Worm (Caenorhabditis elegans) whole organism, L2 larva: ENCODE results near the gene T20G5.12.
A peak's percentile ranks its signal among the peaks of the same experiment; 100 is the strongest.

Source experiments
- C34F6.9 ChIP-seq: fragments of 150-350 bp; optimal IDR thresholded peaks from 2 replicates; lab custom pipeline; 2014; ENCODE audit warnings: missing biosample characterization, missing genetic modification characterization
- F13H6.1 ChIP-seq: sonication (generic microtip); optimal IDR thresholded peaks from 2 replicates; lab custom pipeline; 2016; ENCODE audit warnings: missing genetic modification characterization, missing compliant biosample characterization
- Y55F3AM.14 ChIP-seq: fragments of 200-800 bp; sonication (Bioruptor generic); optimal IDR thresholded peaks from 2 replicates; lab custom pipeline; 2018; ENCODE audit warnings: mild to moderate bottlenecking, missing genetic modification characterization, missing compliant biosample characterization
- ZK546.5 ChIP-seq: sonication (generic microtip); optimal IDR thresholded peaks from 2 replicates; lab custom pipeline; 2017; ENCODE audit warnings: missing biosample characterization, missing genetic modification characterization
- alr-1 ChIP-seq: fragments of 150-350 bp; optimal IDR thresholded peaks from 2 replicates; lab custom pipeline; 2014; ENCODE audit warnings: missing biosample characterization, missing genetic modification characterization
- aly-2 ChIP-seq: fragments of 150-350 bp; optimal IDR thresholded peaks from 2 replicates; lab custom pipeline; 2014; ENCODE audit warnings: missing biosample characterization, missing genetic modification characterization
- ama-1 ChIP-seq: fragments of 150-350 bp; optimal IDR thresholded peaks from 2 replicates; lab custom pipeline; 2018; ENCODE audit warnings: inconsistent platforms
- blmp-1 ChIP-seq: sonication (generic microtip); optimal IDR thresholded peaks from 2 replicates; lab custom pipeline; 2017; ENCODE audit warnings: missing genetic modification characterization, mild to moderate bottlenecking, missing compliant biosample characterization, antibody characterized with exemption, moderate library complexity; ENCODE audit not compliant: insufficient read depth
- ceh-16 ChIP-seq: fragments of 150-350 bp; optimal IDR thresholded peaks from 2 replicates; lab custom pipeline; 2014; ENCODE audit warnings: missing biosample characterization, missing genetic modification characterization
- ceh-82 ChIP-seq: fragments of 150-350 bp; optimal IDR thresholded peaks from 2 replicates; lab custom pipeline; 2014; ENCODE audit warnings: missing biosample characterization, missing genetic modification characterization
- crh-2 ChIP-seq: sonication (generic microtip); optimal IDR thresholded peaks from 2 replicates; lab custom pipeline; 2017; ENCODE audit warnings: missing biosample characterization, missing genetic modification characterization
- dmd-4 ChIP-seq: sonication (generic microtip); optimal IDR thresholded peaks from 2 replicates; lab custom pipeline; 2017; ENCODE audit warnings: missing biosample characterization, missing genetic modification characterization
- egl-27 ChIP-seq: sonication (generic microtip); optimal IDR thresholded peaks from 3 replicates; lab custom pipeline; 2017; ENCODE audit warnings: missing biosample characterization, missing genetic modification reagents, missing genetic modification characterization
- elt-1 ChIP-seq: fragments of 150-350 bp; optimal IDR thresholded peaks from 2 replicates; lab custom pipeline; 2014; ENCODE audit warnings: missing biosample characterization, missing genetic modification characterization
- elt-3 ChIP-seq: sonication (generic microtip); optimal IDR thresholded peaks from 2 replicates; lab custom pipeline; 2017; ENCODE audit warnings: missing biosample characterization, missing genetic modification characterization
- gmeb-1 ChIP-seq: fragments of 150-350 bp; optimal IDR thresholded peaks from 2 replicates; lab custom pipeline; 2014; ENCODE audit warnings: missing biosample characterization, missing genetic modification characterization
- lin-11 ChIP-seq: fragments of 150-350 bp; sonication (generic microtip); optimal IDR thresholded peaks from 2 replicates; lab custom pipeline; 2014; ENCODE audit warnings: missing biosample characterization, missing genetic modification characterization, inconsistent platforms, mixed read lengths
- lin-39 ChIP-seq: fragments of 150-350 bp; optimal IDR thresholded peaks from 2 replicates; lab custom pipeline; 2014; ENCODE audit warnings: missing biosample characterization, missing genetic modification reagents, missing genetic modification characterization
- lsy-2 ChIP-seq, 2 experiments: fragments of 150-350 bp in 1 of 2; sonication (generic microtip) in 1 of 2; optimal IDR thresholded peaks; 2 replicates each; lab custom pipeline; 2014 to 2017; ENCODE audit warnings: missing biosample characterization in 2 of 2, missing genetic modification characterization in 2 of 2
- mab-5 ChIP-seq: fragments of 150-350 bp; optimal IDR thresholded peaks from 2 replicates; lab custom pipeline; 2014; ENCODE audit warnings: missing biosample characterization, missing genetic modification characterization
- nhr-10 ChIP-seq: sonication (generic microtip); optimal IDR thresholded peaks from 2 replicates; lab custom pipeline; 2017; ENCODE audit warnings: missing biosample characterization, missing genetic modification characterization
- nhr-11 ChIP-seq: fragments of 150-350 bp; optimal IDR thresholded peaks from 2 replicates; lab custom pipeline; 2014; ENCODE audit warnings: missing biosample characterization, missing genetic modification characterization
- nhr-12 ChIP-seq: fragments of 150-350 bp; optimal IDR thresholded peaks from 2 replicates; lab custom pipeline; 2014; ENCODE audit warnings: missing biosample characterization, missing genetic modification characterization
- nhr-129 ChIP-seq: fragments of 150-350 bp; optimal IDR thresholded peaks from 2 replicates; lab custom pipeline; 2014; ENCODE audit warnings: missing biosample characterization, missing genetic modification characterization
- nhr-21 ChIP-seq: fragments of 150-350 bp; optimal IDR thresholded peaks from 2 replicates; lab custom pipeline; 2014; ENCODE audit warnings: missing biosample characterization, missing genetic modification characterization
- nhr-237 ChIP-seq: fragments of 150-350 bp; optimal IDR thresholded peaks from 2 replicates; lab custom pipeline; 2014; ENCODE audit warnings: missing biosample characterization, missing genetic modification characterization
- nhr-25 ChIP-seq: fragments of 150-350 bp; sonication (generic microtip); optimal IDR thresholded peaks from 3 replicates; lab custom pipeline; 2014; ENCODE audit warnings: missing biosample characterization, missing genetic modification characterization
- nhr-77 ChIP-seq: fragments of 150-350 bp; optimal IDR thresholded peaks from 2 replicates; lab custom pipeline; 2014; ENCODE audit warnings: missing biosample characterization, missing genetic modification characterization
- sem-4 ChIP-seq: fragments of 150-350 bp; optimal IDR thresholded peaks from 2 replicates; lab custom pipeline; 2014; ENCODE audit warnings: missing biosample characterization, missing genetic modification reagents, missing genetic modification characterization
- sma-3 ChIP-seq: sonication (generic microtip); optimal IDR thresholded peaks from 2 replicates; lab custom pipeline; 2016; ENCODE audit warnings: missing genetic modification reagents, missing genetic modification characterization, missing compliant biosample characterization
- sma-9 ChIP-seq, 2 experiments: fragments of 150-350 bp in 1 of 2; sonication (generic microtip) in 1 of 2; optimal IDR thresholded peaks; 2 replicates each; lab custom pipeline; 2014 to 2016; ENCODE audit warnings: missing genetic modification characterization in 2 of 2, mild to moderate bottlenecking in 1 of 2, missing biosample characterization in 1 of 2, missing compliant biosample characterization in 1 of 2, missing genetic modification reagents in 1 of 2, moderate library complexity in 1 of 2
- snpc-4 ChIP-seq: fragments of 150-350 bp; optimal IDR thresholded peaks from 2 replicates; lab custom pipeline; 2014; ENCODE audit warnings: missing biosample characterization, missing genetic modification characterization
- unc-39 ChIP-seq: fragments of 150-350 bp; optimal IDR thresholded peaks from 2 replicates; lab custom pipeline; 2014; ENCODE audit warnings: missing biosample characterization, missing genetic modification characterization
- unc-55 ChIP-seq: fragments of 150-350 bp; sonication (generic microtip); optimal IDR thresholded peaks from 3 replicates; lab custom pipeline; 2014; ENCODE audit warnings: missing biosample characterization, missing genetic modification reagents, missing genetic modification characterization
- unc-62 ChIP-seq: fragments of 150-350 bp; optimal IDR thresholded peaks from 2 replicates; lab custom pipeline; 2014; ENCODE audit warnings: missing biosample characterization, missing genetic modification reagents, missing genetic modification characterization
- zag-1 ChIP-seq: fragments of 150-350 bp; optimal IDR thresholded peaks from 2 replicates; lab custom pipeline; 2014; ENCODE audit warnings: missing biosample characterization, missing genetic modification characterization
- ztf-1 ChIP-seq: fragments of 200-800 bp; sonication (Bioruptor generic); conservative IDR thresholded peaks from 2 replicates; pipeline ENCODE4 v1.3.6; 2022; ENCODE audit warnings: missing genetic modification characterization, missing compliant biosample characterization
- ztf-11 ChIP-seq: sonication (generic microtip); optimal IDR thresholded peaks from 2 replicates; lab custom pipeline; 2017; ENCODE audit warnings: missing biosample characterization, missing genetic modification characterization
- ztf-4 ChIP-seq: fragments of 150-350 bp; optimal IDR thresholded peaks from 2 replicates; lab custom pipeline; 2014; ENCODE audit warnings: missing biosample characterization, missing genetic modification characterization

T20G5.12 gene

DNA sequence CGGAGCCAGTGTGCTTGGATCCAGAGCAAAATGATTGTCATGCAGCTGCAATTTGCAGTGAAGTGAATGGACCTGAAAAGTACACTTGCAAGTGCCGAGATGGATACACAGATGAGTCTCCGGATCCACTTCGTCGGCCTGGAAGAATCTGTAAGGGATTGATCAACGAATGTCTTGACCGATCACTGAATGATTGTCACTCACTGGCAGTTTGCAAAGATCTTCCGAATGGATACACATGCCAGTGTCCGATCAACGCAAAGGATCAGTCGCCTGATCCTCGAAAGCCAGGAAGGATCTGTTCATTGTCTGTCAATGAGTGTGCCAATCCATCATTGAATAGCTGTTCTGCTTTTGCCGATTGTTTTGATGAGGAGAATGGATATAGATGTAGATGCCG is 22.0 kb upstream of the T20G5.12 start:
- TF ChIP-seq nhr-10 (no peak), C34F6.9 (tag; lab: Kevin White, UChicago) (no peak), nhr-21 (tag; lab: Kevin White, UChicago) (no peak), mab-5 (tag; lab: Kevin White, UChicago) (no peak), sem-4 (no peak), nhr-12 (tag; lab: Kevin White, UChicago) (no peak), ztf-4 (tag; lab: Kevin White, UChicago) (no peak), ceh-16 (tag; lab: Kevin White, UChicago) (no peak), dmd-4 (no peak), nhr-11 (tag; lab: Kevin White, UChicago) (no peak), ceh-82 (tag; lab: Kevin White, UChicago) (no peak), zag-1 (tag; lab: Kevin White, UChicago) (no peak), unc-62 (GFP tag; lab: Kevin White, UChicago) (no peak), gmeb-1 (tag; lab: Kevin White, UChicago) (no peak)
- TF ChIP-seq, all 48 proteins: peak for 0

DNA sequence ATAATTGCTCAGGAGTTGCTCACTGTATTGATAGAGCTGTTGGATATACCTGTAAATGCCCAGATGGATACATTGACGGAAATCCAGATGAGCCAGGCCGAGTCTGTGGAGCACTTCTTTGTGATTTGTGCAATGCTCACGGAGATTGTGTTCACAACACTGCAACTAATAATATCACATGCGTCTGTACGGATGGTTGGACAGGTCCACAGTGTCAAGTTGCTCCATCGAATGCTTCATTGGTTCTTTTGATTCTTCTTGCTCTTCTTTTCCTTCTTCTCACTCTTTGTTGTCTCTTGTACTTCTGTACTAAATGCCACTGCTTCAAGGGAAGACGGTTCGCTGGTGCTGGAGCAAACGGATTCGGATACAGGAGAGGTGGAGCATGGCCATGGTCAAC is 19.5 kb upstream of the T20G5.12 start:
- TF ChIP-seq ztf-4 (tag; lab: Kevin White, UChicago) (no peak), crh-2 (tag; lab: Kevin White, UChicago) (no peak), F13H6.1 (no peak), dmd-4 (no peak), elt-1 (tag; lab: Kevin White, UChicago) (no peak), ceh-82 (tag; lab: Kevin White, UChicago) (no peak), ama-1 (no peak), nhr-21 (tag; lab: Kevin White, UChicago) (no peak), lsy-2 (tag; optimal IDR thresholded peaks at IDR 0.05; lab: Kevin White, UChicago) (no peak), unc-62 (GFP tag; lab: Kevin White, UChicago) (no peak), nhr-25 (no peak), alr-1 (no peak), nhr-10 (no peak), snpc-4 (tag; lab: Kevin White, UChicago) (no peak), lin-39 (tag; lab: Kevin White, UChicago) (no peak), elt-3 (no peak), egl-27 (tag; lab: Kevin White, UChicago) (no peak), ZK546.5 (tag; lab: Kevin White, UChicago) (no peak), ztf-1 (no peak)

DNA sequence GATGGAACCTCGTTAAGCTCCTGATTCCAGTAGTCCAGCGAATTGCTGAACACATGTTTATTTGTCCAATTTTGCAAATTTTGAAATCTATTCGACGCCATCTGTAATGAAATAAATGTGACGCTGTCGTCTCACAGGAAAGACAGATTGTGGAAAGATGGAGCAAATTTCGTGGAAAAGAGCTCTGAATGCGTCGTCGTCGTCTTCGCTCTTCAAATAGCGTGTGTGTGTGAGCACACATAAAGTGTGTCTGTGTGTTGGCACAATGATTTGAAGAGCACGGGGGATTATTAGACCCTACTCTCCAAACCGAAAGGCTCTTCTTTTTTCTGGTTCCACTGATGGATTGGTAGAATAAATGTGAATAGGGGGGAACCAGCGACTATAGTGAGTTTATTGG is 15.2 kb upstream of the T20G5.12 start, which contains the start of gene unc-47:
unc-47 (minus strand) TSS at position 101 of the 400 bp plus-strand sequence.
- TF ChIP-seq lsy-2 (tag; optimal IDR thresholded peaks at IDR 0.05; lab: Kevin White, UChicago) (no peak), nhr-25 (no peak), C34F6.9 (tag; lab: Kevin White, UChicago) (no peak), mab-5 (tag; lab: Kevin White, UChicago) (no peak), unc-39 (no peak), zag-1 (tag; lab: Kevin White, UChicago) (no peak), blmp-1 (tag; lab: Kevin White, UChicago) (no peak), snpc-4 (tag; lab: Kevin White, UChicago) (no peak), lin-11 (tag; lab: Kevin White, UChicago) (no peak), aly-2 (no peak), ama-1 (no peak), ZK546.5 (tag; lab: Kevin White, UChicago) (no peak), nhr-237 (tag; lab: Kevin White, UChicago) (no peak), Y55F3AM.14 (GFP tag; lab: Kevin White, UChicago) (no peak), ztf-11 (no peak), nhr-11 (tag; lab: Kevin White, UChicago) (no peak), ztf-4 (tag; lab: Kevin White, UChicago) (no peak)
- TF ChIP-seq, all 48 proteins: peak for 0

DNA sequence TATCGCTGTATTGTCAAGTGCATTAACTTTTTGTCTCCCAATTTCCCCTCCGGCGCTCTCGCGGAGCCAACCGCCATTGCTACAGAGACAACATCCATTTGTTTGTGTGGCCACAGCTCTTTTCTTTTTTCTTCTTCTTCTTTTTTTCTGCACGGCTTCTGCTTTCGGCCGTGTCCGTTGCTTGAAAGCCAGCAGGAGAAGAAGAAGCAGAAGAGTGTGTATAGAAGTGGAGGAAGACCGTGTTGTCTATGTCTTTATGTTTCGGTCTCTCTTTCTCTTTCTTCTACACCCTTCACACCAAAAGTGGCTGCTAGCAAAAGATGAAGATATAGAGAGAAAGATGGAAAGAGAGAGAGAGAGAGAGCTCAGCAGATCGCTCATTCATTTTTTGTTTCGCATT is 13.6 kb upstream of the T20G5.12 start:
- TF ChIP-seq elt-1 (tag; lab: Kevin White, UChicago), result no peak
- TF ChIP-seq lsy-2 (tag; optimal IDR thresholded peaks at IDR 0.05; lab: Kevin White, UChicago), result peak in 1 of 2 experiments; percentile 52
- no peak for TF ChIP-seq alr-1
- TF ChIP-seq ceh-16 (tag; lab: Kevin White, UChicago), result no peak
- no peak for TF ChIP-seq sma-9 (GFP tag; optimal IDR thresholded peaks at IDR 0.05; lab: Kevin White, UChicago)
- TF ChIP-seq sma-9 (tag; optimal IDR thresholded peaks at IDR 0.05; lab: Kevin White, UChicago), result no peak
- TF ChIP-seq sma-3 (GFP tag; lab: Kevin White, UChicago), result no peak
- peak; percentile 60 for TF ChIP-seq snpc-4 (tag; lab: Kevin White, UChicago)
- TF ChIP-seq zag-1 (tag; lab: Kevin White, UChicago), result peak; percentile 20
- TF ChIP-seq crh-2 (tag; lab: Kevin White, UChicago), result no peak
- no peak for TF ChIP-seq nhr-77 (tag; lab: Kevin White, UChicago)
- TF ChIP-seq ama-1, result no peak
- peak; percentile 91 for TF ChIP-seq unc-55 (GFP tag; lab: Kevin White, UChicago)
- no peak for TF ChIP-seq unc-62 (GFP tag; lab: Kevin White, UChicago)
- TF ChIP-seq F13H6.1, result no peak
- peak; percentile 69 for TF ChIP-seq C34F6.9 (tag; lab: Kevin White, UChicago)
- TF ChIP-seq blmp-1 (tag; lab: Kevin White, UChicago), result no peak
- peak; percentile 40 for TF ChIP-seq nhr-129
- no peak for TF ChIP-seq mab-5 (tag; lab: Kevin White, UChicago)
- no peak for TF ChIP-seq elt-3
- TF ChIP-seq unc-39, result no peak
